Worm (Caenorhabditis elegans) whole organism, L1 larva: ENCODE data around the gene F40C5.1.
A peak's percentile ranks its signal among the peaks of the same experiment; 100 is the strongest.

Experiments
- C16A3.4 ChIP-seq: fragments of 150-350 bp; optimal IDR thresholded peaks from 2 replicates; lab custom pipeline; 2014; ENCODE audit warnings: missing biosample characterization, missing genetic modification characterization
- F16B12.6 ChIP-seq: fragments of 150-350 bp; optimal IDR thresholded peaks from 2 replicates; lab custom pipeline; 2014; ENCODE audit warnings: missing biosample characterization, missing genetic modification characterization
- Y116A8C.19 ChIP-seq: sonication (generic microtip); optimal IDR thresholded peaks from 2 replicates; lab custom pipeline; 2016; ENCODE audit warnings: missing compliant biosample characterization, missing genetic modification characterization, borderline replicate concordance
- aha-1 ChIP-seq: fragments of 150-350 bp; optimal IDR thresholded peaks from 2 replicates; lab custom pipeline; 2014; ENCODE audit warnings: missing biosample characterization, missing genetic modification characterization
- ama-1 ChIP-seq: fragments of 150-350 bp; optimal IDR thresholded peaks from 2 replicates; lab custom pipeline; 2014
- ceh-8 ChIP-seq: fragments of 200-800 bp; sonication (Bioruptor generic); optimal IDR thresholded peaks from 2 replicates; lab custom pipeline; 2018; ENCODE audit warnings: mild to moderate bottlenecking, missing genetic modification characterization, moderate library complexity, missing compliant biosample characterization
- ceh-82 ChIP-seq, 3 experiments: fragments of 150-350 bp in 1 of 3; sonication (generic microtip) in 2 of 3; optimal IDR thresholded peaks; 2 replicates each; lab custom pipeline; 2014 to 2017; ENCODE audit warnings: missing biosample characterization in 3 of 3, missing genetic modification characterization in 3 of 3
- ceh-88 ChIP-seq: fragments of 200-800 bp; sonication (Bioruptor generic); IDR thresholded peaks from 2 replicates; pipeline ENCODE4 v1.3.6; 2022; ENCODE audit warnings: missing genetic modification characterization, missing compliant biosample characterization
- ceh-90 ChIP-seq: sonication (generic microtip); optimal IDR thresholded peaks from 2 replicates; lab custom pipeline; 2016; ENCODE audit warnings: missing genetic modification characterization, missing compliant biosample characterization
- dsc-1 ChIP-seq: sonication (generic microtip); optimal IDR thresholded peaks from 2 replicates; lab custom pipeline; 2016; ENCODE audit warnings: mild to moderate bottlenecking, missing genetic modification characterization, missing compliant biosample characterization
- efl-1 ChIP-seq, 4 experiments: fragments of 150-350 bp; optimal IDR thresholded peaks in 3 of 4; peaks in 1 of 4; 1 replicate in 1 of 4; 2 replicates in 3 of 4; lab custom pipeline; 2014; ENCODE audit warnings: missing biosample characterization in 2 of 4, missing genetic modification characterization in 2 of 4, missing genetic modification reagents in 2 of 4
- egl-13 ChIP-seq: sonication (generic microtip); optimal IDR thresholded peaks from 2 replicates; lab custom pipeline; 2016; ENCODE audit warnings: missing genotype, missing genetic modification reagents, missing genetic modification characterization, missing compliant biosample characterization
- elt-3 ChIP-seq, 6 experiments: fragments of 150-350 bp in 1 of 6; sonication (generic microtip); optimal IDR thresholded peaks; 2 replicates each; lab custom pipeline; 2017 to 2018; ENCODE audit warnings: missing biosample characterization in 6 of 6, missing genetic modification characterization in 6 of 6, inconsistent platforms in 1 of 6
- fkh-8 ChIP-seq: sonication (generic microtip); optimal IDR thresholded peaks from 2 replicates; lab custom pipeline; 2016; ENCODE audit warnings: mild to moderate bottlenecking, missing genetic modification characterization, missing compliant biosample characterization
- hlh-17 ChIP-seq: fragments of 200-800 bp; sonication (Bioruptor generic); optimal IDR thresholded peaks from 2 replicates; lab custom pipeline; 2018; ENCODE audit warnings: missing genetic modification characterization, mild to moderate bottlenecking, missing compliant biosample characterization, moderate library complexity, borderline replicate concordance
- jun-1 ChIP-seq: fragments of 150-350 bp; optimal IDR thresholded peaks from 2 replicates; lab custom pipeline; 2014; ENCODE audit warnings: missing biosample characterization, missing genetic modification reagents, missing genetic modification characterization
- lin-13 ChIP-seq: fragments of 150-350 bp; optimal IDR thresholded peaks from 2 replicates; lab custom pipeline; 2014; ENCODE audit warnings: missing biosample characterization, missing genetic modification reagents, missing genetic modification characterization
- lin-14 ChIP-seq: fragments of 200-800 bp; sonication (Bioruptor generic); optimal IDR thresholded peaks from 2 replicates; lab custom pipeline; 2018; ENCODE audit warnings: mild to moderate bottlenecking, missing genetic modification characterization, moderate library complexity, missing compliant biosample characterization
- lin-15B ChIP-seq: fragments of 150-350 bp; sonication (generic microtip); optimal IDR thresholded peaks from 3 replicates; lab custom pipeline; 2014; ENCODE audit warnings: missing biosample characterization, missing genetic modification characterization
- lin-39 ChIP-seq: fragments of 150-350 bp; optimal IDR thresholded peaks from 2 replicates; lab custom pipeline; 2014; ENCODE audit warnings: missing biosample characterization, missing genetic modification reagents, missing genetic modification characterization
- mef-2 ChIP-seq: fragments of 150-350 bp; optimal IDR thresholded peaks from 2 replicates; lab custom pipeline; 2014; ENCODE audit warnings: missing biosample characterization, missing genetic modification characterization
- nhr-11 ChIP-seq: fragments of 150-350 bp; optimal IDR thresholded peaks from 2 replicates; lab custom pipeline; 2014; ENCODE audit warnings: missing biosample characterization, missing genetic modification characterization
- nhr-19 ChIP-seq: fragments of 200-800 bp; sonication (Bioruptor generic); conservative IDR thresholded peaks from 2 replicates; pipeline ENCODE4 v1.3.6; 2022; ENCODE audit warnings: missing genetic modification characterization, missing compliant biosample characterization
- nhr-20 ChIP-seq: sonication (generic microtip); optimal IDR thresholded peaks from 2 replicates; lab custom pipeline; 2016; ENCODE audit warnings: mild to moderate bottlenecking, missing genetic modification characterization, missing compliant biosample characterization
- nhr-237 ChIP-seq: fragments of 150-350 bp; optimal IDR thresholded peaks from 2 replicates; lab custom pipeline; 2014; ENCODE audit warnings: missing biosample characterization, missing genetic modification characterization
- nhr-28 ChIP-seq: fragments of 150-350 bp; optimal IDR thresholded peaks from 2 replicates; lab custom pipeline; 2014; ENCODE audit warnings: missing biosample characterization, missing genetic modification characterization
- nhr-84 ChIP-seq: sonication (generic microtip); optimal IDR thresholded peaks from 2 replicates; lab custom pipeline; 2017; ENCODE audit warnings: missing biosample characterization, missing genetic modification characterization
- nhr-85 ChIP-seq: sonication (generic microtip); peaks from one replicate; lab custom pipeline; 2016; ENCODE audit warnings: missing genetic modification characterization, inconsistent platforms, missing compliant biosample characterization
- rnt-1 ChIP-seq: sonication (generic microtip); optimal IDR thresholded peaks from 2 replicates; lab custom pipeline; 2016; ENCODE audit warnings: mild to moderate bottlenecking, missing genetic modification characterization, moderate library complexity, missing compliant biosample characterization
- snpc-4 ChIP-seq: fragments of 150-350 bp; optimal IDR thresholded peaks from 2 replicates; lab custom pipeline; 2014; ENCODE audit warnings: missing biosample characterization, missing genetic modification characterization
- snu-23 ChIP-seq: sonication (generic microtip); optimal IDR thresholded peaks from 2 replicates; lab custom pipeline; 2016; ENCODE audit warnings: missing genetic modification characterization, missing compliant biosample characterization
- tbx-2 ChIP-seq: sonication (generic microtip); optimal IDR thresholded peaks from 2 replicates; lab custom pipeline; 2016; ENCODE audit warnings: missing genetic modification characterization, missing compliant biosample characterization
- tlp-1 ChIP-seq: fragments of 150-350 bp; optimal IDR thresholded peaks from 2 replicates; lab custom pipeline; 2014; ENCODE audit warnings: missing biosample characterization, missing genetic modification characterization
- unc-130 ChIP-seq: fragments of 150-350 bp; optimal IDR thresholded peaks from 2 replicates; lab custom pipeline; 2017; ENCODE audit warnings: missing biosample characterization, missing genetic modification characterization, inconsistent platforms
- unc-30 ChIP-seq: sonication (generic microtip); optimal IDR thresholded peaks from 2 replicates; lab custom pipeline; 2017; ENCODE audit warnings: missing biosample characterization, missing genetic modification characterization
- unc-62 ChIP-seq: fragments of 150-350 bp; optimal IDR thresholded peaks from 2 replicates; lab custom pipeline; 2014; ENCODE audit warnings: missing biosample characterization, missing genetic modification reagents, missing genetic modification characterization
- vab-15 ChIP-seq: sonication (generic microtip); optimal IDR thresholded peaks from 2 replicates; lab custom pipeline; 2017; ENCODE audit warnings: missing genotype, mild to moderate bottlenecking, missing genetic modification characterization, missing compliant biosample characterization
- zag-1 ChIP-seq: fragments of 150-350 bp; optimal IDR thresholded peaks from 2 replicates; lab custom pipeline; 2014; ENCODE audit warnings: missing biosample characterization, missing genetic modification characterization
- ztf-4 ChIP-seq: fragments of 150-350 bp; optimal IDR thresholded peaks from 2 replicates; lab custom pipeline; 2014; ENCODE audit warnings: missing biosample characterization, missing genetic modification characterization

F40C5.1 gene

ce11 chrV:3610709-3611108 is 38.2 kb downstream of the F40C5.1 start (continued):
- TF ChIP-seq egl-13 (tag; lab: Kevin White, UChicago) = no peak
- no peak for TF ChIP-seq ama-1
- TF ChIP-seq nhr-28 (tag; lab: Kevin White, UChicago) = no peak
- TF ChIP-seq jun-1 (tag; lab: Kevin White, UChicago) = no peak
- TF ChIP-seq lin-15B = no peak
- TF ChIP-seq elt-3 (tag; optimal IDR thresholded peaks at IDR 0.05; lab: Kevin White, UChicago) = peak in 5 of 6 experiments; percentile 36 to 99 (median 89)
- no peak for TF ChIP-seq Y116A8C.19 (tag; lab: Kevin White, UChicago)
- no peak for TF ChIP-seq F16B12.6
- no peak for TF ChIP-seq nhr-11 (tag; lab: Kevin White, UChicago)
- no peak for TF ChIP-seq lin-39
- TF ChIP-seq ztf-4 (tag; lab: Kevin White, UChicago) = no peak
- TF ChIP-seq nhr-237 (tag; lab: Kevin White, UChicago) = no peak
- peak; percentile 87 for TF ChIP-seq unc-130 (tag; lab: Kevin White, UChicago)
- no peak for TF ChIP-seq snu-23 (GFP tag; lab: Kevin White, UChicago)
- TF ChIP-seq nhr-85 (tag; lab: Kevin White, UChicago) = peak; percentile 61
- peak; percentile 40 for TF ChIP-seq C16A3.4 (tag; lab: Kevin White, UChicago)
- TF ChIP-seq nhr-20 (tag; lab: Kevin White, UChicago) = peak; percentile 77
- TF ChIP-seq ceh-88 (GFP tag; lab: Robert Waterston, UW) = no peak
- peak; percentile 56 for TF ChIP-seq lin-14 (GFP tag; lab: Kevin White, UChicago)
- TF ChIP-seq rnt-1 (tag; lab: Kevin White, UChicago) = no peak
- TF ChIP-seq hlh-17 (GFP tag; lab: Kevin White, UChicago) = no peak
- no peak for TF ChIP-seq nhr-84 (tag; lab: Kevin White, UChicago)
- no peak for TF ChIP-seq unc-62 (GFP tag; lab: Kevin White, UChicago)
- no peak for TF ChIP-seq efl-1 (optimal IDR thresholded peaks at IDR 0.05; lab: Kevin White, UChicago)
- TF ChIP-seq efl-1 (GFP tag; optimal IDR thresholded peaks at IDR 0.05 in 1 of 2; lab: Kevin White, UChicago) = no peak
- TF ChIP-seq ceh-82 (tag; optimal IDR thresholded peaks at IDR 0.05; lab: Kevin White, UChicago) = no peak
- TF ChIP-seq tbx-2 (tag; lab: Kevin White, UChicago) = peak; percentile 2
- no peak for TF ChIP-seq mef-2 (tag; lab: Kevin White, UChicago)
- no peak for TF ChIP-seq lin-13 (GFP tag; lab: Kevin White, UChicago)
- TF ChIP-seq ceh-8 (GFP tag; lab: Kevin White, UChicago) = no peak
- TF ChIP-seq aha-1 (tag; lab: Kevin White, UChicago) = no peak
- TF ChIP-seq nhr-19 (GFP tag; lab: Robert Waterston, UW) = no peak
- no peak for TF ChIP-seq unc-30
- no peak for TF ChIP-seq ceh-90 (tag; lab: Kevin White, UChicago)
- no peak for TF ChIP-seq fkh-8
- TF ChIP-seq vab-15 (tag; lab: Kevin White, UChicago) = no peak
- no peak for TF ChIP-seq tlp-1 (tag; lab: Kevin White, UChicago)

ce11 chrV:3611654-3612053 is 39.1 kb downstream of the F40C5.1 start, which contains the start of gene T22F3.10:
Gene T22F3.10, minus strand, starts transcription at chrV:3611754.
- TF ChIP-seq snpc-4 (tag; lab: Kevin White, UChicago) (no peak), egl-13 (tag; lab: Kevin White, UChicago) (no peak), zag-1 (tag; lab: Kevin White, UChicago) (no peak), efl-1 (optimal IDR thresholded peaks at IDR 0.05; lab: Kevin White, UChicago) (no peak), efl-1 (GFP tag; optimal IDR thresholded peaks at IDR 0.05 in 1 of 2; lab: Kevin White, UChicago) (no peak)

- TF ChIP-seq dsc-1 (tag; lab: Kevin White, UChicago) = no peak
- TF ChIP-seq efl-1 (optimal IDR thresholded peaks at IDR 0.05; lab: Kevin White, UChicago) = no peak
- TF ChIP-seq efl-1 (GFP tag; optimal IDR thresholded peaks at IDR 0.05 in 1 of 2; lab: Kevin White, UChicago) = peak in 1 of 2 experiments; percentile 26
- TF ChIP-seq, all 84 proteins: peak for 1
Observed at ce11 chrV:3613042-3613441, 40.5 kb downstream of the F40C5.1 start.
